Worm (Caenorhabditis elegans): Measurements from ENCODE around the gene hda-10.

hda-10 gene

ce11 chrII:13896279-13896774 is 13.8 kb downstream of the hda-10 start:
- TF ChIP-seq nhr-179 (tag; optimal IDR thresholded peaks at IDR 0.05) (no peak), lir-1 (GFP tag; conservative IDR thresholded peaks at IDR 0.05) (no peak), hsf-1 (GFP tag; IDR thresholded peaks at IDR 0.05) (no peak), nfyb-1 (GFP tag; IDR thresholded peaks at IDR 0.05) (0 out of 2 replicates have a peak, but pooled peaks have one; percentile 27), sptf-2 (GFP tag; optimal IDR thresholded peaks at IDR 0.05) (no peak), dox-1 (GFP tag; IDR thresholded peaks at IDR 0.05) (no peak), ccch-3 (GFP tag; optimal IDR thresholded peaks at IDR 0.05) (no peak), ekl-4 (GFP tag; IDR thresholded peaks at IDR 0.05) (no peak), cebp-2 (GFP tag; IDR thresholded peaks at IDR 0.05) (no peak), ets-4 (GFP tag; optimal IDR thresholded peaks at IDR 0.05) (no peak), nhr-120 (GFP tag; IDR thresholded peaks at IDR 0.05) (no peak), B0035.1 (tag; optimal IDR thresholded peaks at IDR 0.05) (no peak), rpc-1 (optimal IDR thresholded peaks at IDR 0.05) (no peak), rpc-1 (tag; optimal IDR thresholded peaks at IDR 0.05) (no peak), atf-7 (tag; optimal IDR thresholded peaks at IDR 0.05) (no peak), pha-4 (tag; optimal IDR thresholded peaks at IDR 0.05) (no peak), C17E4.6 (GFP tag; IDR thresholded peaks at IDR 0.05) (no peak), snpc-1.1 (tag; optimal IDR thresholded peaks at IDR 0.05; ENCODE audit: insufficient read depth) (no peak), Y67H2A.10 (GFP tag; conservative IDR thresholded peaks at IDR 0.05) (no peak), Y53F4B.3 (GFP tag; IDR thresholded peaks at IDR 0.05) (no peak), aptf-2 (GFP tag; conservative IDR thresholded peaks at IDR 0.05) (no peak), mes-4 (tag; optimal IDR thresholded peaks at IDR 0.05) (no peak), zfh-2 (GFP tag; conservative IDR thresholded peaks at IDR 0.05) (peak; percentile 87), egrh-3 (GFP tag; IDR thresholded peaks at IDR 0.05) (peak; percentile 96), ztf-18 (tag; optimal IDR thresholded peaks at IDR 0.05) (no peak), unc-62 (GFP tag; optimal IDR thresholded peaks at IDR 0.05) (no peak), hrde-1 (tag; optimal IDR thresholded peaks at IDR 0.05; ENCODE audit: borderline replicate concordance) (no peak)

DNA sequence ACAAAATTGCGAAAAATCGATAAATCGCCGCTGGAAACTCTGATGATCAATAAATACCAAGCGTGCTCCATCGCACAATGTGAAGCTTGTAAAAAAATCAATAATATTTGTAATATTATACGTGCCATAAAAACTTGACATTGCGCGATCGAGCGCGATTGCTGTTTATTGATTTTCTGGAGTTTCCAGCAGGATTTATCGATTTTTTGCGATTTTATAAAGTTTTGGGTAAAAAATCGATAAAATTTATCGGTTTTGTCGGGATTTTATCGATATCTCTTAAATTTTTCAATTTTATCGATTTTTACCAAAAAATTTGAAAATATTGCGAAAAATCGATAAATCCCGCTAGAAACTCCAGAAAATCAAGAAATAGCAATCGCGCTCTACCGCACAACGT is 17.3 kb downstream of the hda-10 start:
- TF ChIP-seq ccch-3 (GFP tag; optimal IDR thresholded peaks at IDR 0.05), result no peak
- TF ChIP-seq ztf-22 (GFP tag; optimal IDR thresholded peaks at IDR 0.05), result no peak
- TF ChIP-seq sdz-38 (tag; optimal IDR thresholded peaks at IDR 0.05), result no peak
- no peak for TF ChIP-seq die-1 (tag; optimal IDR thresholded peaks at IDR 0.05)
- TF ChIP-seq nfya-2 (GFP tag; IDR thresholded peaks at IDR 0.05), result no peak
- TF ChIP-seq F52B5.7 (tag; optimal IDR thresholded peaks at IDR 0.05), result no peak

- TF ChIP-seq F22D6.2 (tag; optimal IDR thresholded peaks at IDR 0.05), result no peak
- no peak for TF ChIP-seq zfh-2 (GFP tag; conservative IDR thresholded peaks at IDR 0.05)
- no peak for TF ChIP-seq ceh-100 (GFP tag; IDR thresholded peaks at IDR 0.05)
- no peak for TF ChIP-seq ceh-58 (GFP tag; IDR thresholded peaks at IDR 0.05)
- no peak for TF ChIP-seq D2030.7 (GFP tag; IDR thresholded peaks at IDR 0.05)
- no peak for TF ChIP-seq egl-18 (GFP tag; IDR thresholded peaks at IDR 0.05)
- TF ChIP-seq sdz-38 (tag; optimal IDR thresholded peaks at IDR 0.05), result no peak
- TF ChIP-seq nfya-1 (tag; optimal IDR thresholded peaks at IDR 0.05; ENCODE audit: borderline replicate concordance, insufficient read depth), result no peak
- no peak for TF ChIP-seq rcor-1 (GFP tag; IDR thresholded peaks at IDR 0.05)
- TF ChIP-seq tbp1 (GFP tag; optimal IDR thresholded peaks at IDR 0.05), result no peak
Observed at ce11 chrII:13902014-13902413, 19.5 kb downstream of the hda-10 start, which contains the start of gene W02B8.1. Gene W02B8.1 (minus strand): TSS chrII:13902114.
